Worm (Caenorhabditis elegans) whole organism, L4 larva: ENCODE results near the gene gst-1.

Experiments
- F26F4.8 ChIP-seq: fragments of 200-800 bp; sonication (Bioruptor generic); conservative IDR thresholded peaks from 2 replicates; pipeline ENCODE4 v1.3.6; 2022; ENCODE audit warnings: missing genetic modification characterization, missing compliant biosample characterization
- T20F7.1 ChIP-seq: fragments of 200-800 bp; sonication (Bioruptor generic); optimal IDR thresholded peaks from 2 replicates; lab custom pipeline; 2018; ENCODE audit warnings: mild to moderate bottlenecking, missing genetic modification characterization, missing compliant biosample characterization
- T26A8.4 ChIP-seq: fragments of 200-800 bp; sonication (Bioruptor generic); IDR thresholded peaks from 2 replicates; pipeline ENCODE4 v1.3.6; 2022; ENCODE audit warnings: missing genetic modification characterization, missing compliant biosample characterization
- Y105C5A.15 ChIP-seq: fragments of 200-800 bp; sonication (Bioruptor generic); IDR thresholded peaks from 2 replicates; pipeline ENCODE4 v1.3.6; 2022; ENCODE audit warnings: missing genetic modification characterization, missing compliant biosample characterization
- Y48G9A.11 ChIP-seq: fragments of 200-800 bp; sonication (Bioruptor generic); IDR thresholded peaks from 2 replicates; pipeline ENCODE4 v1.3.6; 2022; ENCODE audit warnings: missing genetic modification reagents, missing genetic modification characterization, missing compliant biosample characterization
- Y75B8A.6 ChIP-seq: fragments of 200-800 bp; sonication (Bioruptor generic); IDR thresholded peaks from 2 replicates; pipeline ENCODE4 v1.3.6; 2022; ENCODE audit warnings: missing genetic modification reagents, missing genetic modification characterization, missing compliant biosample characterization
- aha-1 ChIP-seq: fragments of 150-350 bp; peaks from one replicate; lab custom pipeline; 2014; ENCODE audit warnings: missing biosample characterization, missing genetic modification characterization
- ceh-20 ChIP-seq: fragments of 200-800 bp; sonication (Bioruptor generic); IDR thresholded peaks from 2 replicates; pipeline ENCODE4 v1.3.6; 2022; ENCODE audit warnings: missing genetic modification reagents, missing genetic modification characterization, missing compliant biosample characterization
- ctbp-1 ChIP-seq: fragments of 200-800 bp; sonication (Bioruptor generic); IDR thresholded peaks from 2 replicates; pipeline ENCODE4 v1.3.6; 2022; ENCODE audit warnings: missing genetic modification reagents, missing genetic modification characterization, missing compliant biosample characterization
- daf-16 ChIP-seq, 3 experiments: sonication (generic microtip); optimal IDR thresholded peaks; 2 replicates each; lab custom pipeline; 2016 to 2017; ENCODE audit warnings: missing genetic modification characterization in 3 of 3, missing genetic modification reagents in 3 of 3, mild to moderate bottlenecking in 2 of 3, missing compliant biosample characterization in 2 of 3, missing biosample characterization in 1 of 3, moderate library complexity in 1 of 3
- daf-8 ChIP-seq: fragments of 200-800 bp; sonication (Bioruptor generic); IDR thresholded peaks from 2 replicates; pipeline ENCODE4 v1.3.6; 2022; ENCODE audit warnings: missing genetic modification characterization, missing compliant biosample characterization
- dmd-6 ChIP-seq: fragments of 200-800 bp; sonication (Bioruptor generic); IDR thresholded peaks from 2 replicates; pipeline ENCODE4 v1.3.6; 2022; ENCODE audit warnings: missing genetic modification reagents, missing genetic modification characterization, missing compliant biosample characterization
- dmd-8 ChIP-seq: fragments of 200-800 bp; sonication (Bioruptor generic); IDR thresholded peaks from 2 replicates; pipeline ENCODE4 v1.3.6; 2022; ENCODE audit warnings: missing genetic modification characterization, missing compliant biosample characterization
- dmd-9 ChIP-seq: fragments of 200-800 bp; sonication (Bioruptor generic); IDR thresholded peaks from 2 replicates; pipeline ENCODE4 v1.3.6; 2022; ENCODE audit warnings: missing genetic modification reagents, missing genetic modification characterization, missing compliant biosample characterization
- dpl-1 ChIP-seq: fragments of 150-350 bp; optimal IDR thresholded peaks from 2 replicates; lab custom pipeline; 2014; ENCODE audit warnings: missing biosample characterization, missing genetic modification reagents, missing genetic modification characterization
- egl-43 ChIP-seq: fragments of 200-800 bp; sonication (Bioruptor generic); IDR thresholded peaks from 2 replicates; pipeline ENCODE4 v1.3.6; 2022; ENCODE audit warnings: missing genetic modification reagents, missing genetic modification characterization, missing compliant biosample characterization
- fkh-10 ChIP-seq: fragments of 150-350 bp; optimal IDR thresholded peaks from 2 replicates; lab custom pipeline; 2014; ENCODE audit warnings: missing biosample characterization, missing genetic modification reagents, missing genetic modification characterization
- fos-1 ChIP-seq: fragments of 150-350 bp; optimal IDR thresholded peaks from 2 replicates; lab custom pipeline; 2014; ENCODE audit warnings: missing biosample characterization, missing genetic modification characterization
- hif-1 ChIP-seq, 2 experiments: sonication (generic microtip); optimal IDR thresholded peaks; 2 replicates each; lab custom pipeline; 2016 to 2017; ENCODE audit warnings: missing compliant biosample characterization in 2 of 2, missing genetic modification characterization in 2 of 2, missing genetic modification reagents in 2 of 2, missing genotype in 2 of 2, mild to moderate bottlenecking in 1 of 2
- hlh-11 ChIP-seq: fragments of 200-800 bp; sonication (Bioruptor generic); optimal IDR thresholded peaks from 2 replicates; lab custom pipeline; 2018; ENCODE audit warnings: mild to moderate bottlenecking, missing genetic modification characterization, missing compliant biosample characterization
- hlh-30 ChIP-seq: sonication (generic microtip); optimal IDR thresholded peaks from 2 replicates; lab custom pipeline; 2017; ENCODE audit warnings: antibody characterized with exemption, mild to moderate bottlenecking, missing genetic modification characterization, missing compliant biosample characterization; ENCODE audit not compliant: insufficient read depth
- lim-7 ChIP-seq: fragments of 200-800 bp; sonication (Bioruptor generic); IDR thresholded peaks from 2 replicates; pipeline ENCODE4 v1.3.6; 2022; ENCODE audit warnings: missing genetic modification characterization, missing compliant biosample characterization
- lin-1 ChIP-seq: fragments of 200-800 bp; sonication (Bioruptor generic); IDR thresholded peaks from 2 replicates; pipeline ENCODE4 v1.3.6; 2022; ENCODE audit warnings: missing genetic modification reagents, missing genetic modification characterization, missing compliant biosample characterization
- lin-29 ChIP-seq: fragments of 200-800 bp; sonication (Bioruptor generic); IDR thresholded peaks from 2 replicates; pipeline ENCODE4 v1.3.6; 2022; ENCODE audit warnings: missing genetic modification reagents, missing genetic modification characterization, missing compliant biosample characterization
- lin-38 ChIP-seq: fragments of 200-800 bp; sonication (Bioruptor generic); IDR thresholded peaks from 2 replicates; pipeline ENCODE4 v1.3.6; 2022; ENCODE audit warnings: missing genetic modification reagents, missing genetic modification characterization, missing compliant biosample characterization
- madf-9 ChIP-seq: fragments of 200-800 bp; sonication (Bioruptor generic); conservative IDR thresholded peaks from 2 replicates; pipeline ENCODE4 v1.3.6; 2022; ENCODE audit warnings: missing genetic modification reagents, missing genetic modification characterization, missing compliant biosample characterization
- mdt-29 ChIP-seq: fragments of 200-800 bp; sonication (Bioruptor generic); IDR thresholded peaks from 2 replicates; pipeline ENCODE4 v1.3.6; 2022; ENCODE audit warnings: missing genetic modification reagents, missing genetic modification characterization, missing compliant biosample characterization
- mep-1 ChIP-seq: fragments of 150-350 bp; sonication (generic microtip); optimal IDR thresholded peaks from 3 replicates; lab custom pipeline; 2014; ENCODE audit warnings: missing biosample characterization, missing genetic modification characterization
- mes-2 ChIP-seq: sonication (generic microtip); optimal IDR thresholded peaks from 2 replicates; lab custom pipeline; 2016; ENCODE audit warnings: missing genotype, mild to moderate bottlenecking, missing genetic modification characterization, missing compliant biosample characterization; ENCODE audit not compliant: poor library complexity, severe bottlenecking
- mxl-3 ChIP-seq: fragments of 200-800 bp; sonication (Bioruptor generic); optimal IDR thresholded peaks from 2 replicates; lab custom pipeline; 2018; ENCODE audit warnings: mild to moderate bottlenecking, missing genetic modification characterization, missing compliant biosample characterization
- nhr-10 ChIP-seq: fragments of 150-350 bp; optimal IDR thresholded peaks from 2 replicates; lab custom pipeline; 2014; ENCODE audit warnings: missing biosample characterization, missing genetic modification characterization
- nhr-11 ChIP-seq: fragments of 150-350 bp; optimal IDR thresholded peaks from 2 replicates; lab custom pipeline; 2014; ENCODE audit warnings: missing biosample characterization, missing genetic modification characterization
- nhr-237 ChIP-seq: sonication (generic microtip); optimal IDR thresholded peaks from 2 replicates; lab custom pipeline; 2017; ENCODE audit warnings: missing biosample characterization, missing genetic modification characterization
- nhr-25 ChIP-seq: sonication (generic microtip); optimal IDR thresholded peaks from 2 replicates; lab custom pipeline; 2017; ENCODE audit warnings: missing genetic modification characterization, mild to moderate bottlenecking, missing compliant biosample characterization, antibody characterized with exemption, moderate library complexity, borderline replicate concordance; ENCODE audit not compliant: insufficient read depth
- nhr-28 ChIP-seq: fragments of 150-350 bp; optimal IDR thresholded peaks from 2 replicates; lab custom pipeline; 2014; ENCODE audit warnings: missing biosample characterization, missing genetic modification characterization
- nhr-6 ChIP-seq: fragments of 150-350 bp; optimal IDR thresholded peaks from 2 replicates; lab custom pipeline; 2014; ENCODE audit warnings: missing biosample characterization, missing genetic modification characterization
- pha-4 ChIP-seq, 2 experiments: fragments of 150-350 bp in 1 of 2; fragments of 200-800 bp in 1 of 2; sonication (Bioruptor generic) in 1 of 2; IDR thresholded peaks in 1 of 2; optimal IDR thresholded peaks in 1 of 2; 2 replicates each; pipeline versions ENCODE4 v1.3.6 to Lab custom; 2014 to 2022; ENCODE audit warnings: missing genetic modification characterization in 2 of 2, missing genetic modification reagents in 2 of 2, missing biosample characterization in 1 of 2, missing compliant biosample characterization in 1 of 2
- php-3 ChIP-seq: fragments of 200-800 bp; sonication (Bioruptor generic); IDR thresholded peaks from 2 replicates; pipeline ENCODE4 v1.3.6; 2022; ENCODE audit warnings: missing genetic modification reagents, missing genetic modification characterization, missing compliant biosample characterization
- rbr-2 ChIP-seq: sonication (generic microtip); optimal IDR thresholded peaks from 2 replicates; lab custom pipeline; 2016; ENCODE audit warnings: missing genotype, missing genetic modification characterization, missing compliant biosample characterization
- set-16 ChIP-seq: fragments of 200-800 bp; sonication (Bioruptor generic); IDR thresholded peaks from 2 replicates; pipeline ENCODE4 v1.3.6; 2022; ENCODE audit warnings: missing genetic modification reagents, missing genetic modification characterization, missing compliant biosample characterization
- snpc-1.2 ChIP-seq: fragments of 200-800 bp; sonication (Bioruptor generic); IDR thresholded peaks from 2 replicates; pipeline ENCODE4 v1.3.6; 2022; ENCODE audit warnings: missing genetic modification reagents, missing genetic modification characterization, missing compliant biosample characterization
- unc-62 ChIP-seq, 3 experiments: fragments of 150-350 bp in 1 of 3; sonication (generic microtip); optimal IDR thresholded peaks in 2 of 3; peaks in 1 of 3; 1 replicate in 1 of 3; 2 replicates in 2 of 3; lab custom pipeline; 2014 to 2017; ENCODE audit warnings: missing biosample characterization in 3 of 3, missing genetic modification characterization in 3 of 3, missing genetic modification reagents in 3 of 3, missing genotype in 1 of 3
- vab-7 ChIP-seq: fragments of 200-800 bp; sonication (Bioruptor generic); IDR thresholded peaks from 2 replicates; pipeline ENCODE4 v1.3.6; 2022; ENCODE audit warnings: missing genetic modification reagents, missing genetic modification characterization, missing compliant biosample characterization
- zfp-3 ChIP-seq: fragments of 200-800 bp; sonication (Bioruptor generic); conservative IDR thresholded peaks from 2 replicates; pipeline ENCODE4 v1.3.6; 2022; ENCODE audit warnings: missing genetic modification reagents, missing genetic modification characterization, missing compliant biosample characterization
- zip-11 ChIP-seq: fragments of 200-800 bp; sonication (Bioruptor generic); IDR thresholded peaks from 2 replicates; pipeline ENCODE4 v1.3.6; 2022; ENCODE audit warnings: missing genetic modification characterization, missing compliant biosample characterization
- ztf-11 ChIP-seq: fragments of 150-350 bp; optimal IDR thresholded peaks from 2 replicates; lab custom pipeline; 2014; ENCODE audit warnings: missing biosample characterization, missing genetic modification characterization

Gene gst-1

DNA sequence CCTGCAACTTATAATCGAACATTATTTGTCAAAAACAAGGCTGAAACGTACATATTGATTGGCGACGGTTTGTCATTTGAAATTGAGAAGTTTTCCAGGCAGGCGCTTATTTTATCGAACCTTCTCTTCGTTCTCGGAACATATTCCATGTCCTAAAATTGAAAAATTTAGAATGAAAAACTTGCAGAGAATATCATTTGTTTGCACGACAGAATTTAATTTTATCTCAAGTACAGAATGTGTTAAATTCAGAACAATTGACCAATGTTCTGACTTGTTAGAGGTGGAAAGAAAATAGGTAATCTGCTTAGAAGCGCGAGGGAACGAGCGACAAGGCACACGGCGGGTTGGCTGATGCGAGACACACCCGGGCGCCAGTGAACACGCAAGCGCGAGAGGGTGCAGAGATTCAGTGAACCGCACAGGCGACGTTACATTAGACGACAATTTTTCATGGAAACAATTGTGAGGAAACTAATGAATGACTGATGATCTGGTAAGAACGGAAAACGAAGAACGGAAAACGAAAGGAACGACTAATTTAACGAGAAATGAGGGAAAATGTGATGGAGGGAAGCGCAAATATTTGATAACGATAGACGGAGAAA lies 6.7 kb upstream of the gst-1 start:
- TF ChIP-seq fos-1 (tag; lab: Kevin White, UChicago), result no peak
- no peak; the same call in 1 of the 2 replicates for TF ChIP-seq lin-29
- TF ChIP-seq ceh-20 (GFP tag; lab: Robert Waterston, UW), result no peak
- peak; percentile 43 for TF ChIP-seq rbr-2 (tag; lab: Kevin White, UChicago)
- no peak for TF ChIP-seq fkh-10 (GFP tag; lab: Kevin White, UChicago)
- TF ChIP-seq Y105C5A.15, result peak; percentile 88
- peak in 1 of 2 experiments; percentile 29 for TF ChIP-seq daf-16 (GFP tag; optimal IDR thresholded peaks at IDR 0.05; lab: Kevin White, UChicago)
- peak; percentile 6 for TF ChIP-seq daf-16 (tag; optimal IDR thresholded peaks at IDR 0.05; lab: Kevin White, UChicago)
- TF ChIP-seq zfp-3 (GFP tag; lab: Robert Waterston, UW), result peak; percentile 79
- no peak; the same call in 1 of the 2 replicates for TF ChIP-seq php-3 (GFP tag; lab: Robert Waterston, UW)
- peak; percentile 68 for TF ChIP-seq mxl-3 (GFP tag; lab: Kevin White, UChicago)
- peak; percentile 44; the same call in 1 of the 2 replicates for TF ChIP-seq zip-11 (GFP tag; lab: Robert Waterston, UW)
- TF ChIP-seq unc-62 (GFP tag; optimal IDR thresholded peaks at IDR 0.05 in 1 of 2; lab: Kevin White, UChicago), result peak in 1 of 2 experiments; percentile 97
- no peak for TF ChIP-seq unc-62 (tag; optimal IDR thresholded peaks at IDR 0.05; lab: Kevin White, UChicago)
- 0 out of 2 replicates have a peak, but pooled peaks have one; percentile 7 for TF ChIP-seq dmd-9 (GFP tag; lab: Robert Waterston, UW)
- TF ChIP-seq madf-9, result 0 out of 2 replicates have a peak, but pooled peaks have one; percentile 25
- TF ChIP-seq nhr-25, result no peak
- TF ChIP-seq lim-7 (GFP tag; lab: Robert Waterston, UW), result peak; percentile 47; the same call in 1 of the 2 replicates
- TF ChIP-seq hif-1 (tag; optimal IDR thresholded peaks at IDR 0.05; lab: Kevin White, UChicago), result peak in 1 of 2 experiments; percentile 10
- peak; percentile 79; the same call in 1 of the 2 replicates for TF ChIP-seq Y75B8A.6 (GFP tag; lab: Robert Waterston, UW)
- TF ChIP-seq hlh-11 (tag; lab: Kevin White, UChicago), result peak; percentile 68
- TF ChIP-seq nhr-6 (tag; lab: Kevin White, UChicago), result no peak
- TF ChIP-seq nhr-28 (tag; lab: Kevin White, UChicago), result peak; percentile 22
- peak; percentile 65 for TF ChIP-seq hlh-30
- TF ChIP-seq vab-7 (GFP tag; lab: Robert Waterston, UW), result peak; percentile 24; the same call in 1 of the 2 replicates
- TF ChIP-seq set-16 (GFP tag; lab: Robert Waterston, UW), result peak; percentile 74
- peak; percentile 40; the same call in 1 of the 2 replicates for TF ChIP-seq lin-38 (GFP tag; lab: Robert Waterston, UW)
- TF ChIP-seq dpl-1, result peak; percentile 11
- TF ChIP-seq mes-2, result peak; percentile 59
- TF ChIP-seq pha-4 (GFP tag; IDR thresholded peaks at IDR 0.05; lab: Robert Waterston, UW), result 0 out of 2 replicates have a peak, but pooled peaks have one; percentile 13
- TF ChIP-seq pha-4 (tag; optimal IDR thresholded peaks at IDR 0.05; lab: Kevin White, UChicago), result no peak
- peak; percentile 69 for TF ChIP-seq Y48G9A.11 (GFP tag; lab: Robert Waterston, UW)
- TF ChIP-seq ztf-11 (tag; lab: Kevin White, UChicago), result no peak
- TF ChIP-seq daf-8, result no peak
- 0 out of 2 replicates have a peak, but pooled peaks have one; percentile 23 for TF ChIP-seq dmd-8
- peak; percentile 99 for TF ChIP-seq aha-1 (tag; lab: Kevin White, UChicago)
- no peak for TF ChIP-seq nhr-10
- TF ChIP-seq ctbp-1 (GFP tag; lab: Robert Waterston, UW), result peak; percentile 78
- peak; percentile 20; the same call in 1 of the 2 replicates for TF ChIP-seq T26A8.4 (GFP tag; lab: Robert Waterston, UW)
- peak; percentile 54 for TF ChIP-seq mep-1 (tag; lab: Kevin White, UChicago)
- 0 out of 2 replicates have a peak, but pooled peaks have one; percentile 19 for TF ChIP-seq mdt-29 (GFP tag; lab: Robert Waterston, UW)
- 0 out of 2 replicates have a peak, but pooled peaks have one; percentile 42 for TF ChIP-seq F26F4.8
- peak; percentile 83 for TF ChIP-seq egl-43
- TF ChIP-seq nhr-11 (tag; lab: Kevin White, UChicago), result peak; percentile 14
- no peak for TF ChIP-seq nhr-237 (tag; lab: Kevin White, UChicago)
- peak; percentile 55 for TF ChIP-seq dmd-6 (GFP tag; lab: Robert Waterston, UW)
- TF ChIP-seq snpc-1.2 (GFP tag; lab: Robert Waterston, UW), result no peak
- TF ChIP-seq lin-1 (GFP tag; lab: Robert Waterston, UW), result peak; percentile 39
- peak; percentile 39 for TF ChIP-seq T20F7.1 (GFP tag; lab: Kevin White, UChicago)
